Worm (Caenorhabditis elegans) whole organism, midembryonic: ENCODE measurements around the gene mam-4.

Experiments
- T22C8.4 ChIP-seq: fragments of 200-800 bp; sonication (Bioruptor generic); IDR thresholded peaks from 2 replicates; pipeline ENCODE4 v1.3.6; 2022; ENCODE audit warnings: missing genetic modification characterization, missing compliant biosample characterization
- cog-1 ChIP-seq: sonication (generic microtip); optimal IDR thresholded peaks from 2 replicates; lab custom pipeline; 2016; ENCODE audit warnings: missing genetic modification characterization, missing compliant biosample characterization
- flt-1 ChIP-seq: fragments of 200-800 bp; sonication (Bioruptor generic); IDR thresholded peaks from 2 replicates; pipeline ENCODE4 v1.3.6; 2022; ENCODE audit warnings: missing genetic modification characterization, missing compliant biosample characterization
- ref-1 ChIP-seq: fragments of 200-800 bp; sonication (Bioruptor generic); conservative IDR thresholded peaks from 2 replicates; pipeline ENCODE4 v1.3.6; 2022; ENCODE audit warnings: missing genetic modification reagents, missing genetic modification characterization, missing compliant biosample characterization
- tab-1 ChIP-seq: fragments of 200-800 bp; sonication (Bioruptor generic); IDR thresholded peaks from 2 replicates; pipeline ENCODE4 v1.3.6; 2022; ENCODE audit warnings: missing genetic modification characterization, missing compliant biosample characterization

- TF ChIP-seq tab-1 (no peak), ref-1 (no peak), flt-1 (GFP tag; lab: Robert Waterston, UW) (no peak), T22C8.4 (no peak), cog-1 (tag; lab: Kevin White, UChicago) (no peak)
These were observed 23.1 kb downstream of the mam-4 start, which contains the start of gene clec-222 for ce11 chrV:11271051-11271450.
